Worm (Caenorhabditis elegans): ENCODE measurements around the gene srh-4.

srh-4 gene

ce11 chrV:3984178-3984577 lies 26.1 kb upstream of the srh-4 start, which contains the start of gene nlp-29:
nlp-29 (plus strand) TSS chrV:3984425.
- TF ChIP-seq unc-39 (tag; optimal IDR thresholded peaks at IDR 0.05) (no peak), ceh-62 (tag; optimal IDR thresholded peaks at IDR 0.05) (no peak), Y5F2A.4 (GFP tag; optimal IDR thresholded peaks at IDR 0.05) (no peak), R02D3.7 (tag; optimal IDR thresholded peaks at IDR 0.05) (no peak), lir-3 (tag; optimal IDR thresholded peaks at IDR 0.05) (no peak), ZK546.5 (tag; optimal IDR thresholded peaks at IDR 0.05) (no peak), nhr-28 (tag; optimal IDR thresholded peaks at IDR 0.05) (no peak), nhr-11 (tag; optimal IDR thresholded peaks at IDR 0.05) (no peak), daf-12 (tag; optimal IDR thresholded peaks at IDR 0.05) (no peak), daf-19 (GFP tag; conservative IDR thresholded peaks at IDR 0.05) (no peak), Y75B8A.6 (GFP tag; IDR thresholded peaks at IDR 0.05) (no peak), dve-1 (tag; optimal IDR thresholded peaks at IDR 0.05; ENCODE audit: insufficient read depth) (no peak), F26F4.8 (GFP tag; conservative IDR thresholded peaks at IDR 0.05) (no peak), hif-1 (tag; optimal IDR thresholded peaks at IDR 0.05) (no peak), saeg-2 (GFP tag; IDR thresholded peaks at IDR 0.05) (no peak), sdz-12 (GFP tag; optimal IDR thresholded peaks at IDR 0.05) (no peak), rbr-2 (tag; optimal IDR thresholded peaks at IDR 0.05) (no peak), lin-1 (GFP tag; IDR thresholded peaks at IDR 0.05) (no peak), dmd-6 (GFP tag; IDR thresholded peaks at IDR 0.05) (peak; percentile 16; the same call in 1 of the 2 replicates), spr-1 (tag; optimal IDR thresholded peaks at IDR 0.05) (no peak), fkh-10 (GFP tag; optimal IDR thresholded peaks at IDR 0.05) (no peak), Y105C5A.15 (GFP tag; IDR thresholded peaks at IDR 0.05) (no peak), zag-1 (tag; optimal IDR thresholded peaks at IDR 0.05) (no peak), nhr-25 (tag; optimal IDR thresholded peaks at IDR 0.05; ENCODE audit: borderline replicate concordance, insufficient read depth) (peak; percentile 47), mdt-29 (GFP tag; IDR thresholded peaks at IDR 0.05) (no peak), lim-7 (GFP tag; IDR thresholded peaks at IDR 0.05) (no peak), hlh-30 (tag; optimal IDR thresholded peaks at IDR 0.05; ENCODE audit: insufficient read depth) (peak; percentile 56), daf-8 (GFP tag; IDR thresholded peaks at IDR 0.05) (no peak), tra-1 (GFP tag; IDR thresholded peaks at IDR 0.05) (no peak), ceh-20 (GFP tag; IDR thresholded peaks at IDR 0.05) (no peak), mep-1 (tag; optimal IDR thresholded peaks at IDR 0.05) (no peak), lin-15B (tag; optimal IDR thresholded peaks at IDR 0.05) (no peak), dpl-1 (GFP tag; optimal IDR thresholded peaks at IDR 0.05) (no peak), vab-7 (GFP tag; IDR thresholded peaks at IDR 0.05) (no peak), F37D6.2 (tag; optimal IDR thresholded peaks at IDR 0.05) (no peak), lsy-2 (tag; optimal IDR thresholded peaks at IDR 0.05) (peak in 1 of 2 experiments; percentile 2), mdl-1 (tag; optimal IDR thresholded peaks at IDR 0.05) (no peak), mxl-3 (GFP tag; optimal IDR thresholded peaks at IDR 0.05) (peak; percentile 38), ceh-82 (tag; optimal IDR thresholded peaks at IDR 0.05) (no peak), ceh-44 (GFP tag; IDR thresholded peaks at IDR 0.05) (no peak)

ce11 chrV:3985104-3985503 lies 25.2 kb upstream of the srh-4 start:
- TF ChIP-seq zfp-3 (GFP tag; conservative IDR thresholded peaks at IDR 0.05) (no peak), nhr-25 (tag; optimal IDR thresholded peaks at IDR 0.05; ENCODE audit: borderline replicate concordance, insufficient read depth) (peak; percentile 13), aha-1 (tag) (peak; percentile 60)
